Fruit fly (Drosophila melanogaster) whole organism, embryonic: Measurements from ENCODE around the gene Glyat.

Experiments used
- Adf1 ChIP-seq: fragments of 200-800 bp; sonication (Bioruptor generic); IDR thresholded peaks from 2 replicates; pipeline ENCODE4 v1.3.6; 2022; ENCODE audit warnings: missing biosample characterization, missing genetic modification characterization
- Asciz ChIP-seq: fragments of 200-800 bp; sonication (Bioruptor generic); optimal IDR thresholded peaks from 2 replicates; lab custom pipeline; 2017; ENCODE audit warnings: missing biosample characterization, mild to moderate bottlenecking, missing genetic modification characterization, missing genetic modification reagents
- Atf3 ChIP-seq: fragments of 200-800 bp; sonication (Bioruptor generic); optimal IDR thresholded peaks from 3 replicates; lab custom pipeline; 2016; ENCODE audit warnings: missing biosample characterization, missing genetic modification characterization
- CG12104 ChIP-seq: fragments of 200-800 bp; sonication (Bioruptor generic); optimal IDR thresholded peaks from 3 replicates; lab custom pipeline; 2016; ENCODE audit warnings: missing biosample characterization, missing genetic modification characterization
- CG12391 ChIP-seq: fragments of 200-800 bp; sonication (Bioruptor generic); optimal IDR thresholded peaks from 3 replicates; lab custom pipeline; 2018; ENCODE audit warnings: missing biosample characterization, mild to moderate bottlenecking, missing genetic modification characterization, moderate library complexity
- CG13123 ChIP-seq: fragments of 200-800 bp; sonication (Bioruptor generic); optimal IDR thresholded peaks from 2 replicates; lab custom pipeline; 2016; ENCODE audit warnings: missing biosample characterization, missing genetic modification characterization
- CG15601 ChIP-seq: fragments of 200-800 bp; sonication (Bioruptor generic); optimal IDR thresholded peaks from 3 replicates; lab custom pipeline; 2019; ENCODE audit warnings: missing biosample characterization, mild to moderate bottlenecking, missing genetic modification characterization, moderate library complexity
- CG18599 ChIP-seq: fragments of 200-800 bp; sonication (Bioruptor generic); optimal IDR thresholded peaks from 3 replicates; lab custom pipeline; 2017; ENCODE audit warnings: missing biosample characterization, missing genetic modification characterization, mild to moderate bottlenecking, moderate library complexity, missing genetic modification reagents
- CG2199 ChIP-seq: fragments of 200-800 bp; sonication (Bioruptor generic); IDR thresholded peaks from 3 replicates; pipeline ENCODE4 v1.3.6; 2022; ENCODE audit warnings: missing biosample characterization, missing genetic modification characterization
- CG31388 ChIP-seq: fragments of 200-800 bp; sonication (Bioruptor generic); optimal IDR thresholded peaks from 2 replicates; lab custom pipeline; 2016; ENCODE audit warnings: missing biosample characterization, missing genetic modification characterization
- CG4328 ChIP-seq: fragments of 200-800 bp; sonication (Bioruptor generic); optimal IDR thresholded peaks from 3 replicates; lab custom pipeline; 2017; ENCODE audit warnings: missing biosample characterization, missing genetic modification reagents, missing genetic modification characterization
- CG8290 ChIP-seq, 3 experiments: fragments of 200-800 bp; sonication (Bioruptor generic); optimal IDR thresholded peaks; 2 replicates each; lab custom pipeline; 2016 to 2019; ENCODE audit warnings: missing biosample characterization in 3 of 3, missing genetic modification characterization in 3 of 3, mild to moderate bottlenecking in 2 of 3, moderate library complexity in 1 of 3
- CG8478 ChIP-seq: fragments of >200 bp; optimal IDR thresholded peaks from 2 replicates; lab custom pipeline; 2018
- CG9609 ChIP-seq: fragments of 200-800 bp; sonication (Bioruptor generic); optimal IDR thresholded peaks from 3 replicates; lab custom pipeline; 2016; ENCODE audit warnings: missing biosample characterization, missing genetic modification characterization
- CkIIα-i1 ChIP-seq: fragments of 200-800 bp; sonication (Bioruptor generic); IDR thresholded peaks from 2 replicates; pipeline ENCODE4 v1.3.6; 2022; ENCODE audit warnings: missing biosample characterization, missing genetic modification characterization
- CrebB ChIP-seq: fragments of 200-800 bp; sonication (Bioruptor generic); optimal IDR thresholded peaks from 3 replicates; lab custom pipeline; 2018; ENCODE audit warnings: missing biosample characterization, mild to moderate bottlenecking, missing genetic modification characterization
- Dad ChIP-seq: fragments of 200-800 bp; sonication (Bioruptor generic); optimal IDR thresholded peaks from 3 replicates; lab custom pipeline; 2016; ENCODE audit warnings: missing biosample characterization, missing genetic modification characterization
- Drgx ChIP-seq: fragments of 200-800 bp; sonication (Bioruptor generic); IDR thresholded peaks from 2 replicates; pipeline ENCODE4 v1.3.6; 2022; ENCODE audit warnings: missing biosample characterization, missing genetic modification characterization
- Eip74EF ChIP-seq, 2 experiments: fragments of 200-800 bp in 1 of 2; fragments of >200 bp in 1 of 2; sonication (Bioruptor generic) in 1 of 2; optimal IDR thresholded peaks; 2 replicates each; lab custom pipeline; 2017 to 2019; ENCODE audit warnings: missing biosample characterization in 2 of 2, missing genetic modification characterization in 2 of 2, mild to moderate bottlenecking in 1 of 2, moderate library complexity in 1 of 2
- Ets97D ChIP-seq: fragments of 200-800 bp; sonication (Bioruptor generic); optimal IDR thresholded peaks from 3 replicates; lab custom pipeline; 2016; ENCODE audit warnings: missing biosample characterization, missing genetic modification characterization
- Gsc ChIP-seq: fragments of 200-800 bp; sonication (Bioruptor generic); IDR thresholded peaks from 2 replicates; pipeline ENCODE4 v1.3.6; 2022; ENCODE audit warnings: missing biosample characterization, missing genetic modification characterization
- HLHmδ ChIP-seq: fragments of 200-800 bp; sonication (Bioruptor generic); optimal IDR thresholded peaks from 2 replicates; lab custom pipeline; 2018; ENCODE audit warnings: missing biosample characterization, mild to moderate bottlenecking, missing genetic modification characterization, moderate library complexity
- HmgD ChIP-seq: fragments of 200-800 bp; sonication (Bioruptor generic); optimal IDR thresholded peaks from 3 replicates; lab custom pipeline; 2016; ENCODE audit warnings: missing biosample characterization, missing genetic modification characterization
- Hmx ChIP-seq: fragments of 200-800 bp; sonication (Bioruptor generic); optimal IDR thresholded peaks from 2 replicates; lab custom pipeline; 2016; ENCODE audit warnings: missing biosample characterization, missing genetic modification characterization
- Lhr ChIP-seq: fragments of 200-800 bp; sonication (Bioruptor generic); optimal IDR thresholded peaks from 3 replicates; lab custom pipeline; 2017; ENCODE audit warnings: mild to moderate bottlenecking, missing biosample characterization, missing genetic modification reagents, missing genetic modification characterization
- NC2α ChIP-seq: fragments of 200-800 bp; sonication (Bioruptor generic); optimal IDR thresholded peaks from 2 replicates; lab custom pipeline; 2016; ENCODE audit warnings: missing biosample characterization, missing genetic modification characterization
- Neu2 ChIP-seq: fragments of 200-800 bp; sonication (Bioruptor generic); optimal IDR thresholded peaks from 3 replicates; lab custom pipeline; 2016; ENCODE audit warnings: missing biosample characterization, missing genetic modification characterization, borderline replicate concordance
- Oli ChIP-seq: fragments of 200-800 bp; sonication (Bioruptor generic); optimal IDR thresholded peaks from 2 replicates; lab custom pipeline; 2018; ENCODE audit warnings: missing biosample characterization, mild to moderate bottlenecking, missing genetic modification characterization, moderate library complexity
- Side ChIP-seq: fragments of 200-800 bp; sonication (Bioruptor generic); optimal IDR thresholded peaks from 2 replicates; lab custom pipeline; 2016; ENCODE audit warnings: missing biosample characterization, missing genetic modification characterization
- Six4 ChIP-seq: fragments of 200-800 bp; sonication (Bioruptor generic); optimal IDR thresholded peaks from 2 replicates; lab custom pipeline; 2016; ENCODE audit warnings: missing biosample characterization, missing genetic modification characterization
- al ChIP-seq: fragments of 200-800 bp; sonication (Bioruptor generic); IDR thresholded peaks from 2 replicates; pipeline ENCODE4 v1.3.6; 2022; ENCODE audit warnings: missing biosample characterization, missing genetic modification characterization
- ato ChIP-seq: fragments of 200-800 bp; sonication (Bioruptor generic); IDR thresholded peaks from 2 replicates; pipeline ENCODE4 v1.3.6; 2022; ENCODE audit warnings: missing biosample characterization, missing genetic modification characterization; ENCODE audit not compliant: partially characterized antibody
- bowl ChIP-seq: fragments of 200-800 bp; sonication (Bioruptor generic); IDR thresholded peaks from 2 replicates; pipeline ENCODE4 v1.3.6; 2022; ENCODE audit warnings: missing biosample characterization, missing genetic modification characterization
- crc ChIP-seq: fragments of 200-800 bp; sonication (Bioruptor generic); optimal IDR thresholded peaks from 2 replicates; lab custom pipeline; 2016; ENCODE audit warnings: missing biosample characterization, missing genetic modification characterization
- da ChIP-seq: fragments of 200-800 bp; sonication (Bioruptor generic); optimal IDR thresholded peaks from 2 replicates; lab custom pipeline; 2016; ENCODE audit warnings: missing biosample characterization, missing genetic modification characterization
- disco-r ChIP-seq: fragments of 200-800 bp; sonication (Bioruptor generic); optimal IDR thresholded peaks from 2 replicates; lab custom pipeline; 2016; ENCODE audit warnings: missing biosample characterization, missing genetic modification characterization
- ems ChIP-seq: fragments of 200-800 bp; sonication (Bioruptor generic); optimal IDR thresholded peaks from 3 replicates; lab custom pipeline; 2016; ENCODE audit warnings: missing biosample characterization, missing genetic modification characterization
- fd102C ChIP-seq: fragments of 200-800 bp; sonication (Bioruptor generic); optimal IDR thresholded peaks from 2 replicates; lab custom pipeline; 2018; ENCODE audit warnings: missing biosample characterization, mild to moderate bottlenecking, missing genetic modification characterization, moderate library complexity
- grn ChIP-seq: fragments of 200-800 bp; sonication (Bioruptor generic); optimal IDR thresholded peaks from 3 replicates; lab custom pipeline; 2017; ENCODE audit warnings: missing biosample characterization, missing genetic modification characterization
- ind ChIP-seq: fragments of 200-800 bp; sonication (Bioruptor generic); optimal IDR thresholded peaks from 3 replicates; lab custom pipeline; 2016; ENCODE audit warnings: missing biosample characterization, missing genetic modification characterization
- lov ChIP-seq, 2 experiments: fragments of 200-800 bp in 1 of 2; fragments of >200 bp in 1 of 2; sonication (Bioruptor generic) in 1 of 2; IDR thresholded peaks in 1 of 2; optimal IDR thresholded peaks in 1 of 2; 2 replicates in 1 of 2; 3 replicates in 1 of 2; pipeline versions ENCODE4 v1.3.6 to Lab custom; 2017 to 2022; ENCODE audit warnings: missing biosample characterization in 1 of 2, missing genetic modification characterization in 1 of 2
- onecut ChIP-seq: fragments of 200-800 bp; sonication (Bioruptor generic); IDR thresholded peaks from 2 replicates; pipeline ENCODE4 v1.3.6; 2022; ENCODE audit warnings: missing biosample characterization, missing genetic modification characterization
- sna ChIP-seq: fragments of 200-800 bp; sonication (Bioruptor generic); IDR thresholded peaks from 2 replicates; pipeline ENCODE4 v1.3.6; 2022; ENCODE audit warnings: missing biosample characterization, missing genetic modification characterization; ENCODE audit not compliant: partially characterized antibody
- so ChIP-seq: fragments of 200-800 bp; sonication (Bioruptor generic); IDR thresholded peaks from 3 replicates; pipeline ENCODE4 v1.3.6; 2022; ENCODE audit warnings: missing biosample characterization, missing genetic modification characterization
- tin ChIP-seq: fragments of 200-800 bp; sonication (Bioruptor generic); optimal IDR thresholded peaks from 3 replicates; lab custom pipeline; 2016; ENCODE audit warnings: missing biosample characterization, missing genetic modification characterization
- tio ChIP-seq: fragments of 200-800 bp; sonication (Bioruptor generic); optimal IDR thresholded peaks from 2 replicates; lab custom pipeline; 2017; ENCODE audit warnings: missing biosample characterization, missing genetic modification characterization, inconsistent platforms
- ttk ChIP-seq: fragments of 200-800 bp; sonication (Bioruptor generic); IDR thresholded peaks from 2 replicates; pipeline ENCODE4 v2.1.2; 2022; ENCODE audit warnings: missing biosample characterization, missing genetic modification characterization
- wor ChIP-seq: fragments of 200-800 bp; sonication (Bioruptor generic); IDR thresholded peaks from 2 replicates; pipeline ENCODE4 v1.3.6; 2022; ENCODE audit warnings: missing biosample characterization, missing genetic modification characterization

Gene Glyat

dm6 chr2L:7993984-7994854 is 16.2 kb downstream of the Glyat start, which contains the start of gene pes (continued):
- TF ChIP-seq CG13123 (GFP tag; lab: Kevin White, UChicago) (peak; percentile 52), ind (GFP tag; lab: Kevin White, UChicago) (peak; percentile 93), Dad (GFP tag; lab: Kevin White, UChicago) (peak; percentile 82), Lhr (peak; percentile 68), CG18599 (peak; percentile 97), disco-r (GFP tag; lab: Kevin White, UChicago) (no peak), tio (GFP tag; lab: Kevin White, UChicago) (peak; percentile 30), CG2199 (GFP tag; lab: Robert Waterston, UW) (peak; percentile 90; the same call in 1 of the 3 replicates), wor (GFP tag; lab: Robert Waterston, UW) (peak; percentile 90), lov (optimal IDR thresholded peaks at IDR 0.05; lab: Kevin White, UChicago) (no peak), lov (GFP tag; IDR thresholded peaks at IDR 0.05; lab: Robert Waterston, UW) (peak; percentile 68; the same call in 1 of the 3 replicates), Eip74EF (GFP tag; optimal IDR thresholded peaks at IDR 0.05; lab: Kevin White, UChicago) (peak in 1 of 2 experiments; percentile 92), CkIIα-i1 (peak; percentile 50; the same call in 1 of the 2 replicates), Oli (tag; lab: Kevin White, UChicago) (peak; percentile 84), Asciz (GFP tag; lab: Kevin White, UChicago) (peak; percentile 60), Drgx (peak; percentile 94), CG4328 (peak; percentile 94), al (GFP tag; lab: Robert Waterston, UW) (peak; percentile 83), CG12104 (GFP tag; lab: Kevin White, UChicago) (peak; percentile 85), Six4 (peak; percentile 90), sna (GFP tag; lab: Robert Waterston, UW) (no peak), HLHmδ (peak; percentile 88), Neu2 (GFP tag; lab: Kevin White, UChicago) (peak; percentile 62), so (GFP tag; lab: Robert Waterston, UW) (peak; percentile 94), CrebB (tag; lab: Kevin White, UChicago) (peak; percentile 24), HmgD (GFP tag; lab: Kevin White, UChicago) (no peak), CG9609 (GFP tag; lab: Kevin White, UChicago) (no peak), crc (GFP tag; lab: Kevin White, UChicago) (peak; percentile 84), onecut (GFP tag; lab: Robert Waterston, UW) (peak; percentile 85), bowl (GFP tag; lab: Robert Waterston, UW) (0 out of 2 replicates have a peak, but pooled peaks have one; percentile 50), Gsc (no peak), da (GFP tag; lab: Kevin White, UChicago) (peak; percentile 62), Hmx (peak; percentile 88), Atf3 (GFP tag; lab: Kevin White, UChicago) (peak; percentile 60), Ets97D (GFP tag; lab: Kevin White, UChicago) (peak; percentile 64), grn (GFP tag; lab: Kevin White, UChicago) (peak; percentile 81), ato (GFP tag; lab: Robert Waterston, UW) (no peak), NC2α (GFP tag; lab: Kevin White, UChicago) (peak; percentile 39), CG15601 (tag; lab: Kevin White, UChicago) (peak; percentile 84), ems (GFP tag; lab: Kevin White, UChicago) (peak; percentile 94), CG8478 (lab: Kevin White, UChicago) (no peak), tin (GFP tag; lab: Kevin White, UChicago) (peak; percentile 91), CG8290 (GFP tag; optimal IDR thresholded peaks at IDR 0.05; lab: Kevin White, UChicago) (peak; percentile 79), CG8290 (tag; optimal IDR thresholded peaks at IDR 0.05; lab: Kevin White, UChicago) (peak; percentile 62 to 69), ttk (GFP tag; lab: Robert Waterston, UW) (0 out of 2 replicates have a peak, but pooled peaks have one; percentile 22), CG12391 (tag; lab: Kevin White, UChicago) (no peak), Side (GFP tag; lab: Kevin White, UChicago) (peak; percentile 92), fd102C (GFP tag; lab: Kevin White, UChicago) (no peak), CG31388 (GFP tag; lab: Kevin White, UChicago) (peak; percentile 89), Adf1 (GFP tag; lab: Robert Waterston, UW) (peak; percentile 76)
